Fruit fly (Drosophila melanogaster) whole organism, prepupa: ENCODE data around the gene Fibp.

Source experiments
- Blimp-1 ChIP-seq: fragments of 200-800 bp; sonication (Bioruptor generic); optimal IDR thresholded peaks from 3 replicates; lab custom pipeline; 2017; ENCODE audit warnings: missing biosample characterization, missing genetic modification characterization, mild to moderate bottlenecking, moderate library complexity, missing genetic modification reagents
- CG10631 ChIP-seq: fragments of 200-800 bp; sonication (Bioruptor generic); optimal IDR thresholded peaks from 2 replicates; lab custom pipeline; 2016; ENCODE audit warnings: missing biosample characterization, missing genetic modification characterization
- CG11762 ChIP-seq: fragments of 200-800 bp; sonication (Bioruptor generic); optimal IDR thresholded peaks from 3 replicates; lab custom pipeline; 2016; ENCODE audit warnings: missing biosample characterization, missing genetic modification characterization; ENCODE audit not compliant: insufficient read depth
- CG15336 ChIP-seq: fragments of 200-800 bp; sonication (Bioruptor generic); IDR thresholded peaks from 2 replicates; pipeline ENCODE4 v1.3.6; 2022; ENCODE audit warnings: missing biosample characterization, missing genetic modification characterization
- CG1621 ChIP-seq: fragments of 200-800 bp; sonication (Bioruptor generic); optimal IDR thresholded peaks from 3 replicates; lab custom pipeline; 2018; ENCODE audit warnings: missing biosample characterization, mild to moderate bottlenecking, missing genetic modification characterization
- CG16779 ChIP-seq: fragments of 200-800 bp; sonication (Bioruptor generic); optimal IDR thresholded peaks from 3 replicates; lab custom pipeline; 2017; ENCODE audit warnings: missing biosample characterization, mild to moderate bottlenecking, missing genetic modification characterization
- CG3032 ChIP-seq: fragments of 200-800 bp; optimal IDR thresholded peaks from 2 replicates; lab custom pipeline; 2019; ENCODE audit warnings: missing biosample characterization, mild to moderate bottlenecking, missing genetic modification characterization, moderate library complexity
- CG31627 ChIP-seq: fragments of 200-800 bp; sonication (Bioruptor generic); optimal IDR thresholded peaks from 3 replicates; lab custom pipeline; 2016; ENCODE audit warnings: missing biosample characterization, missing genetic modification characterization
- CG34406 ChIP-seq: fragments of 200-800 bp; sonication (Bioruptor generic); optimal IDR thresholded peaks from 3 replicates; lab custom pipeline; 2016; ENCODE audit warnings: missing biosample characterization, missing genetic modification characterization
- CG4318 ChIP-seq: fragments of 200-800 bp; sonication (Bioruptor generic); optimal IDR thresholded peaks from 3 replicates; lab custom pipeline; 2017; ENCODE audit warnings: missing biosample characterization, mild to moderate bottlenecking, missing genetic modification characterization
- CG6163 ChIP-seq: fragments of 200-800 bp; sonication (Bioruptor generic); IDR thresholded peaks from 3 replicates; pipeline ENCODE4 v1.3.6; 2022; ENCODE audit warnings: missing biosample characterization, missing genetic modification characterization
- CG6276 ChIP-seq: fragments of 200-800 bp; sonication (Bioruptor generic); optimal IDR thresholded peaks from 2 replicates; lab custom pipeline; 2017; ENCODE audit warnings: missing biosample characterization, mild to moderate bottlenecking, missing genetic modification characterization
- CG6854 ChIP-seq: fragments of 200-800 bp; sonication (Bioruptor generic); optimal IDR thresholded peaks from 2 replicates; lab custom pipeline; 2017; ENCODE audit warnings: missing biosample characterization, mild to moderate bottlenecking, missing genetic modification characterization
- CG7368 ChIP-seq: fragments of 200-800 bp; sonication (Bioruptor generic); optimal IDR thresholded peaks from 3 replicates; lab custom pipeline; 2016; ENCODE audit warnings: missing biosample characterization, missing genetic modification characterization
- CG8119 ChIP-seq: fragments of 200-800 bp; sonication (Bioruptor generic); IDR thresholded peaks from 3 replicates; pipeline ENCODE4 v1.3.6; 2022; ENCODE audit warnings: missing biosample characterization, missing genetic modification characterization
- CG8319 ChIP-seq: fragments of 200-800 bp; sonication (Bioruptor generic); optimal IDR thresholded peaks from 3 replicates; lab custom pipeline; 2016; ENCODE audit warnings: missing biosample characterization, missing genetic modification characterization
- CG9139 ChIP-seq: fragments of 200-800 bp; sonication (Bioruptor generic); optimal IDR thresholded peaks from 3 replicates; lab custom pipeline; 2017; ENCODE audit warnings: missing biosample characterization, mild to moderate bottlenecking, missing genetic modification characterization
- Eip75B ChIP-seq: fragments of 200-800 bp; sonication (Bioruptor generic); optimal IDR thresholded peaks from 3 replicates; lab custom pipeline; 2016; ENCODE audit warnings: missing biosample characterization, missing genetic modification characterization
- Ets21C ChIP-seq: fragments of 200-800 bp; sonication (Bioruptor generic); optimal IDR thresholded peaks from 3 replicates; lab custom pipeline; 2016; ENCODE audit warnings: missing biosample characterization, missing genetic modification characterization
- Ets96B ChIP-seq: fragments of 200-800 bp; optimal IDR thresholded peaks from 2 replicates; lab custom pipeline; 2019; ENCODE audit warnings: missing biosample characterization, mild to moderate bottlenecking, missing genetic modification characterization, moderate library complexity
- Gug ChIP-seq: fragments of 200-800 bp; sonication (Bioruptor generic); IDR thresholded peaks from 2 replicates; pipeline ENCODE4 v1.3.6; 2022; ENCODE audit warnings: missing biosample characterization, missing genetic modification characterization
- Hr38 ChIP-seq: sonication (Bioruptor generic); optimal IDR thresholded peaks from 2 replicates; lab custom pipeline; 2016; ENCODE audit warnings: missing biosample characterization, missing genetic modification characterization
- Hr39 ChIP-seq: fragments of 200-800 bp; sonication (Bioruptor generic); optimal IDR thresholded peaks from 2 replicates; lab custom pipeline; 2016; ENCODE audit warnings: missing biosample characterization, missing genetic modification characterization
- Hr4 ChIP-seq: fragments of 200-800 bp; sonication (Bioruptor generic); optimal IDR thresholded peaks from 3 replicates; lab custom pipeline; 2016; ENCODE audit warnings: missing biosample characterization, missing genetic modification characterization
- Lpt ChIP-seq: fragments of 200-800 bp; sonication (Bioruptor generic); optimal IDR thresholded peaks from 3 replicates; lab custom pipeline; 2016; ENCODE audit warnings: missing biosample characterization, missing genetic modification characterization
- Met ChIP-seq: fragments of 200-800 bp; sonication (Bioruptor generic); optimal IDR thresholded peaks from 3 replicates; lab custom pipeline; 2016; ENCODE audit warnings: missing biosample characterization, missing genetic modification characterization
- Sox102F ChIP-seq: fragments of 200-800 bp; sonication (Bioruptor generic); optimal IDR thresholded peaks from 2 replicates; lab custom pipeline; 2016; ENCODE audit warnings: missing biosample characterization, mild to moderate bottlenecking, missing genetic modification characterization
- Sox14 ChIP-seq: fragments of 200-800 bp; sonication (Bioruptor generic); optimal IDR thresholded peaks from 3 replicates; lab custom pipeline; 2016; ENCODE audit warnings: missing biosample characterization, missing genetic modification characterization
- Sox15 ChIP-seq: fragments of 200-800 bp; sonication (Bioruptor generic); optimal IDR thresholded peaks from 3 replicates; lab custom pipeline; 2016; ENCODE audit warnings: missing biosample characterization, missing genetic modification characterization
- achi ChIP-seq: fragments of 200-800 bp; sonication (Bioruptor generic); optimal IDR thresholded peaks from 3 replicates; lab custom pipeline; 2016; ENCODE audit warnings: missing biosample characterization, missing genetic modification characterization
- dac ChIP-seq: fragments of 200-800 bp; sonication (Bioruptor generic); optimal IDR thresholded peaks from 2 replicates; lab custom pipeline; 2017; ENCODE audit warnings: missing biosample characterization, mild to moderate bottlenecking, missing genetic modification characterization
- dsx ChIP-seq: fragments of 200-800 bp; optimal IDR thresholded peaks from 3 replicates; lab custom pipeline; 2019; ENCODE audit warnings: missing biosample characterization, mild to moderate bottlenecking, missing genetic modification characterization, moderate library complexity; ENCODE audit not compliant: poor library complexity, severe bottlenecking
- eg ChIP-seq: fragments of 200-800 bp; sonication (Bioruptor generic); IDR thresholded peaks from 3 replicates; pipeline ENCODE4 v1.3.6; 2022; ENCODE audit warnings: missing biosample characterization, missing genetic modification characterization
- esn ChIP-seq: fragments of 200-800 bp; sonication (Bioruptor generic); optimal IDR thresholded peaks from 2 replicates; lab custom pipeline; 2016; ENCODE audit warnings: missing biosample characterization, mild to moderate bottlenecking, missing genetic modification characterization, moderate library complexity
- fd59A ChIP-seq: fragments of 200-800 bp; sonication (Bioruptor generic); optimal IDR thresholded peaks from 2 replicates; lab custom pipeline; 2017; ENCODE audit warnings: missing biosample characterization, mild to moderate bottlenecking, missing genetic modification characterization, missing genetic modification reagents
- fd85E ChIP-seq: fragments of 200-800 bp; sonication (Bioruptor generic); optimal IDR thresholded peaks from 3 replicates; lab custom pipeline; 2016; ENCODE audit warnings: missing biosample characterization, missing genetic modification characterization
- fkh ChIP-seq: fragments of 200-800 bp; sonication (Bioruptor generic); optimal IDR thresholded peaks from 3 replicates; lab custom pipeline; 2017; ENCODE audit warnings: missing biosample characterization, mild to moderate bottlenecking, missing genetic modification characterization, moderate library complexity
- lz ChIP-seq: fragments of 200-800 bp; sonication (Bioruptor generic); optimal IDR thresholded peaks from 3 replicates; lab custom pipeline; 2016; ENCODE audit warnings: missing biosample characterization, missing genetic modification characterization
- pdm3 ChIP-seq: fragments of 200-800 bp; sonication (Bioruptor generic); optimal IDR thresholded peaks from 3 replicates; lab custom pipeline; 2016; ENCODE audit warnings: missing biosample characterization, missing genetic modification characterization
- vri ChIP-seq: fragments of 200-800 bp; sonication (Bioruptor generic); optimal IDR thresholded peaks from 3 replicates; lab custom pipeline; 2016; ENCODE audit warnings: missing biosample characterization, mild to moderate bottlenecking, missing genetic modification characterization

The Fibp gene

dm6 chr3L:19833227-19833626 is 15.5 kb upstream of the Fibp start (continued):
- TF ChIP-seq Eip75B (GFP tag; lab: Kevin White, UChicago) = no peak
- TF ChIP-seq Sox15 (GFP tag; lab: Kevin White, UChicago) = no peak
- TF ChIP-seq CG6276 (GFP tag; lab: Kevin White, UChicago) = no peak
- TF ChIP-seq CG1621 (tag; lab: Kevin White, UChicago) = no peak
- no peak for TF ChIP-seq Hr4 (GFP tag; lab: Kevin White, UChicago)
- TF ChIP-seq CG16779 = no peak
- TF ChIP-seq Met (GFP tag; lab: Kevin White, UChicago) = no peak
- no peak for TF ChIP-seq Hr38 (GFP tag; lab: Kevin White, UChicago)
- no peak for TF ChIP-seq CG8319 (GFP tag; lab: Kevin White, UChicago)
- TF ChIP-seq CG15336 (GFP tag; lab: Robert Waterston, UW) = 0 out of 2 replicates have a peak, but pooled peaks have one; percentile 12
- no peak for TF ChIP-seq vri (GFP tag; lab: Kevin White, UChicago)
- TF ChIP-seq Hr39 (GFP tag; lab: Kevin White, UChicago) = no peak
- no peak for TF ChIP-seq CG9139
- TF ChIP-seq Ets21C (GFP tag; lab: Kevin White, UChicago) = no peak
- no peak for TF ChIP-seq achi (GFP tag; lab: Kevin White, UChicago)
- no peak for TF ChIP-seq Ets96B
- TF ChIP-seq CG11762 (GFP tag; lab: Kevin White, UChicago) = no peak
- no peak for TF ChIP-seq fd85E
- no peak for TF ChIP-seq fkh (GFP tag; lab: Kevin White, UChicago)
- no peak for TF ChIP-seq CG4318
- peak; percentile 47; the same call in 2 of the 3 replicates for TF ChIP-seq CG6163 (GFP tag; lab: Robert Waterston, UW)
- TF ChIP-seq CG34406 (GFP tag; lab: Kevin White, UChicago) = no peak
- peak; percentile 71 for TF ChIP-seq Sox14
- TF ChIP-seq CG3032 (tag; lab: Kevin White, UChicago) = no peak
- TF ChIP-seq CG10631 (GFP tag; lab: Kevin White, UChicago) = no peak
- TF ChIP-seq fd59A (GFP tag; lab: Kevin White, UChicago) = no peak
- TF ChIP-seq eg (GFP tag; lab: Robert Waterston, UW) = no peak
- no peak for TF ChIP-seq Gug (GFP tag; lab: Robert Waterston, UW)
- no peak for TF ChIP-seq pdm3

- TF ChIP-seq CG34406 (GFP tag; lab: Kevin White, UChicago) (no peak), CG7368 (GFP tag; lab: Kevin White, UChicago) (peak; percentile 73)
Observed at dm6 chr3L:19818701-19819100, 934 bp upstream of the Fibp start.

dm6 chr3L:19815472-19816150 is 2.2 kb downstream of the Fibp start, which contains the start of gene cyc:
cyc (minus strand) TSS chr3L:19815938.
- TF ChIP-seq eg (GFP tag; lab: Robert Waterston, UW) = peak; percentile 32; the same call in 1 of the 3 replicates
- TF ChIP-seq CG15336 (GFP tag; lab: Robert Waterston, UW) = peak; percentile 54; the same call in 1 of the 2 replicates
- TF ChIP-seq CG31627 (GFP tag; lab: Kevin White, UChicago) = peak; percentile 10
- TF ChIP-seq Lpt (GFP tag; lab: Kevin White, UChicago) = peak; percentile 44
- TF ChIP-seq Sox102F (GFP tag; lab: Kevin White, UChicago) = no peak
- TF ChIP-seq CG11762 (GFP tag; lab: Kevin White, UChicago) = no peak
- TF ChIP-seq CG8119 (GFP tag; lab: Robert Waterston, UW) = peak; percentile 47; the same call in 2 of the 3 replicates
- peak; percentile 74 for TF ChIP-seq CG6854 (GFP tag; lab: Kevin White, UChicago)
- peak; percentile 28 for TF ChIP-seq lz
- TF ChIP-seq dsx (GFP tag; lab: Kevin White, UChicago) = peak; percentile 85
- peak; percentile 56; the same call in 2 of the 3 replicates for TF ChIP-seq CG6163 (GFP tag; lab: Robert Waterston, UW)
- TF ChIP-seq Blimp-1 = peak; percentile 5
- no peak for TF ChIP-seq CG6276 (GFP tag; lab: Kevin White, UChicago)
- TF ChIP-seq esn (GFP tag; lab: Kevin White, UChicago) = peak; percentile 38
- TF ChIP-seq dac (GFP tag; lab: Kevin White, UChicago) = peak; percentile 33
